Fruit fly (Drosophila melanogaster) whole organism, embryonic: ENCODE measurements around the gene CG11726.

Source experiments
- Ada2b ChIP-seq: fragments of 200-800 bp; sonication (Bioruptor generic); IDR thresholded peaks from 2 replicates; pipeline ENCODE4 v1.3.6; 2022; ENCODE audit warnings: missing biosample characterization, missing genetic modification characterization
- B-H1 ChIP-seq: fragments of 200-800 bp; sonication (Bioruptor generic); IDR thresholded peaks from 3 replicates; pipeline ENCODE4 v1.3.6; 2022; ENCODE audit warnings: missing biosample characterization, missing genetic modification characterization
- Bgb ChIP-seq: fragments of 200-800 bp; sonication (Bioruptor generic); IDR thresholded peaks from 2 replicates; pipeline ENCODE4 v1.3.6; 2022; ENCODE audit warnings: missing biosample characterization, missing genetic modification characterization; ENCODE audit not compliant: partially characterized antibody
- Blimp-1 ChIP-seq: fragments of 200-800 bp; sonication (Bioruptor generic); optimal IDR thresholded peaks from 3 replicates; lab custom pipeline; 2018; ENCODE audit warnings: missing biosample characterization, missing genetic modification characterization, mild to moderate bottlenecking, moderate library complexity, missing genetic modification reagents
- CG10462 ChIP-seq: fragments of 200-800 bp; sonication (Bioruptor generic); optimal IDR thresholded peaks from 2 replicates; lab custom pipeline; 2016; ENCODE audit warnings: missing biosample characterization, missing genetic modification characterization
- CG13424 ChIP-seq: fragments of 200-800 bp; sonication (Bioruptor generic); optimal IDR thresholded peaks from 2 replicates; lab custom pipeline; 2019; ENCODE audit warnings: missing biosample characterization, mild to moderate bottlenecking, missing genetic modification characterization, moderate library complexity
- CG15269 ChIP-seq: fragments of 200-800 bp; sonication (Bioruptor generic); optimal IDR thresholded peaks from 2 replicates; lab custom pipeline; 2018; ENCODE audit warnings: missing biosample characterization, mild to moderate bottlenecking, missing genetic modification characterization, moderate library complexity
- CG18476 ChIP-seq: fragments of 200-800 bp; sonication (Bioruptor generic); optimal IDR thresholded peaks from 2 replicates; lab custom pipeline; 2016; ENCODE audit warnings: missing biosample characterization, mild to moderate bottlenecking, missing genetic modification characterization
- CG2120 ChIP-seq: fragments of 200-800 bp; sonication (Bioruptor generic); optimal IDR thresholded peaks from 3 replicates; lab custom pipeline; 2016; ENCODE audit warnings: missing biosample characterization, missing genetic modification characterization
- CG2129 ChIP-seq: fragments of 200-800 bp; sonication (Bioruptor generic); IDR thresholded peaks from 2 replicates; pipeline ENCODE4 v1.3.6; 2022; ENCODE audit warnings: missing biosample characterization, missing genetic modification characterization; ENCODE audit not compliant: partially characterized antibody
- CG2202 ChIP-seq: fragments of 200-800 bp; sonication (Bioruptor generic); optimal IDR thresholded peaks from 2 replicates; lab custom pipeline; 2018; ENCODE audit warnings: missing biosample characterization, mild to moderate bottlenecking, missing genetic modification characterization
- CG2678 ChIP-seq: fragments of 200-800 bp; sonication (Bioruptor generic); optimal IDR thresholded peaks from 3 replicates; lab custom pipeline; 2019; ENCODE audit warnings: missing biosample characterization, mild to moderate bottlenecking, missing genetic modification characterization, moderate library complexity
- CG2712 ChIP-seq: fragments of 200-800 bp; optimal IDR thresholded peaks from 3 replicates; lab custom pipeline; 2019; ENCODE audit warnings: missing biosample characterization, mild to moderate bottlenecking, missing genetic modification characterization, moderate library complexity
- CG32532 ChIP-seq: fragments of 200-800 bp; sonication (Bioruptor generic); IDR thresholded peaks from 2 replicates; pipeline ENCODE4 v1.3.6; 2022; ENCODE audit warnings: missing biosample characterization, missing genetic modification characterization
- CG4424 ChIP-seq: fragments of 200-800 bp; sonication (Bioruptor generic); optimal IDR thresholded peaks from 3 replicates; lab custom pipeline; 2016; ENCODE audit warnings: missing biosample characterization, missing genetic modification characterization
- CG4617 ChIP-seq: fragments of 200-800 bp; sonication (Bioruptor generic); optimal IDR thresholded peaks from 3 replicates; lab custom pipeline; 2016; ENCODE audit warnings: missing biosample characterization, missing genetic modification characterization, borderline replicate concordance
- CG5953 ChIP-seq: fragments of 200-800 bp; sonication (Bioruptor generic); IDR thresholded peaks from 2 replicates; pipeline ENCODE4 v1.3.6; 2022; ENCODE audit warnings: missing biosample characterization, missing genetic modification characterization
- CG6175 ChIP-seq: fragments of 200-800 bp; sonication (Bioruptor generic); IDR thresholded peaks from 3 replicates; pipeline ENCODE4 v1.3.6; 2022; ENCODE audit warnings: missing biosample characterization, missing genetic modification characterization
- CG6272 ChIP-seq: fragments of 200-800 bp; sonication (Bioruptor generic); IDR thresholded peaks from 2 replicates; pipeline ENCODE4 v1.3.6; 2022; ENCODE audit warnings: missing biosample characterization, missing genetic modification characterization
- CG6683 ChIP-seq: fragments of 200-800 bp; sonication (Bioruptor generic); optimal IDR thresholded peaks from 2 replicates; lab custom pipeline; 2017; ENCODE audit warnings: missing biosample characterization, mild to moderate bottlenecking, missing genetic modification characterization, missing genetic modification reagents
- CG7271 ChIP-seq: fragments of 200-800 bp; sonication (Bioruptor generic); optimal IDR thresholded peaks from 2 replicates; lab custom pipeline; 2018; ENCODE audit warnings: missing biosample characterization, mild to moderate bottlenecking, missing genetic modification characterization, moderate library complexity
- D19B ChIP-seq: fragments of 200-800 bp; sonication (Bioruptor generic); optimal IDR thresholded peaks from 2 replicates; lab custom pipeline; 2017; ENCODE audit warnings: missing biosample characterization, mild to moderate bottlenecking, missing genetic modification characterization
- Dll ChIP-seq: fragments of 200-800 bp; sonication (Bioruptor generic); IDR thresholded peaks from 4 replicates; pipeline ENCODE4 v1.3.6; 2022; ENCODE audit warnings: missing biosample characterization, missing genetic modification characterization; ENCODE audit not compliant: partially characterized antibody
- E2f2 ChIP-seq: fragments of 200-800 bp; sonication (Bioruptor generic); IDR thresholded peaks from 2 replicates; pipeline ENCODE4 v1.3.6; 2022; ENCODE audit warnings: missing biosample characterization, missing genetic modification characterization
- Gsc ChIP-seq: fragments of 200-800 bp; sonication (Bioruptor generic); IDR thresholded peaks from 2 replicates; pipeline ENCODE4 v1.3.6; 2022; ENCODE audit warnings: missing biosample characterization, missing genetic modification characterization
- H2.0 ChIP-seq: fragments of 200-800 bp; sonication (Bioruptor generic); IDR thresholded peaks from 2 replicates; pipeline ENCODE4 v1.3.6; 2022; ENCODE audit warnings: missing biosample characterization, missing genetic modification characterization
- Oli ChIP-seq: fragments of 200-800 bp; sonication (Bioruptor generic); optimal IDR thresholded peaks from 2 replicates; lab custom pipeline; 2018; ENCODE audit warnings: missing biosample characterization, mild to moderate bottlenecking, missing genetic modification characterization, moderate library complexity
- Pdp1 ChIP-seq, 2 experiments: fragments of 200-800 bp; sonication (Bioruptor generic); optimal IDR thresholded peaks; 3 replicates each; lab custom pipeline; 2016; ENCODE audit warnings: missing biosample characterization in 2 of 2, missing genetic modification characterization in 2 of 2, mild to moderate bottlenecking in 1 of 2, moderate library complexity in 1 of 2
- Ptx1 ChIP-seq: fragments of 200-800 bp; sonication (Bioruptor generic); IDR thresholded peaks from 2 replicates; pipeline ENCODE4 v1.3.6; 2022; ENCODE audit warnings: missing biosample characterization, missing genetic modification characterization
- Sox102F ChIP-seq: fragments of 200-800 bp; sonication (Bioruptor generic); optimal IDR thresholded peaks from 2 replicates; lab custom pipeline; 2018; ENCODE audit warnings: missing biosample characterization, mild to moderate bottlenecking, missing genetic modification characterization, moderate library complexity
- Taf1 ChIP-seq: fragments of 200-800 bp; sonication (Bioruptor generic); IDR thresholded peaks from 2 replicates; pipeline ENCODE4 v1.3.6; 2022; ENCODE audit warnings: missing biosample characterization, missing genetic modification characterization
- al ChIP-seq: fragments of 200-800 bp; sonication (Bioruptor generic); IDR thresholded peaks from 2 replicates; pipeline ENCODE4 v1.3.6; 2022; ENCODE audit warnings: missing biosample characterization, missing genetic modification characterization
- dpn ChIP-seq, 2 experiments: fragments of 200-800 bp; sonication (Bioruptor generic); optimal IDR thresholded peaks; 3 replicates each; lab custom pipeline; 2016; ENCODE audit warnings: missing biosample characterization in 2 of 2, missing genetic modification characterization in 2 of 2
- dysf ChIP-seq: fragments of 200-800 bp; sonication (Bioruptor generic); IDR thresholded peaks from 3 replicates; pipeline ENCODE4 v1.3.6; 2022; ENCODE audit warnings: missing biosample characterization, missing genetic modification characterization
- fru ChIP-seq: fragments of >200 bp; optimal IDR thresholded peaks from 2 replicates; lab custom pipeline; 2017
- gcm2 ChIP-seq: fragments of 200-800 bp; sonication (Bioruptor generic); optimal IDR thresholded peaks from 2 replicates; lab custom pipeline; 2016; ENCODE audit warnings: missing biosample characterization, missing genetic modification characterization
- gem ChIP-seq: fragments of 200-800 bp; sonication (Bioruptor generic); optimal IDR thresholded peaks from 2 replicates; lab custom pipeline; 2019; ENCODE audit warnings: missing biosample characterization, mild to moderate bottlenecking, missing genetic modification characterization, moderate library complexity
- gro ChIP-seq: fragments of 200-800 bp; sonication (Bioruptor generic); optimal IDR thresholded peaks from 2 replicates; lab custom pipeline; 2016; ENCODE audit warnings: missing biosample characterization, missing genetic modification characterization
- lab ChIP-seq: fragments of 200-800 bp; sonication (Bioruptor generic); optimal IDR thresholded peaks from 3 replicates; lab custom pipeline; 2017; ENCODE audit warnings: missing biosample characterization, missing genetic modification characterization, mild to moderate bottlenecking, moderate library complexity, missing genetic modification reagents
- lmd ChIP-seq: fragments of 200-800 bp; sonication (Bioruptor generic); IDR thresholded peaks from 2 replicates; pipeline ENCODE4 v1.3.6; 2022; ENCODE audit warnings: missing biosample characterization, missing genetic modification characterization
- mirr ChIP-seq: fragments of 200-800 bp; sonication (Bioruptor generic); optimal IDR thresholded peaks from 3 replicates; lab custom pipeline; 2018; ENCODE audit warnings: missing biosample characterization, mild to moderate bottlenecking, missing genetic modification characterization
- nom ChIP-seq: fragments of 200-800 bp; sonication (Bioruptor generic); optimal IDR thresholded peaks from 2 replicates; lab custom pipeline; 2017; ENCODE audit warnings: missing biosample characterization, missing genetic modification characterization, mild to moderate bottlenecking, moderate library complexity, missing genetic modification reagents
- onecut ChIP-seq: fragments of 200-800 bp; sonication (Bioruptor generic); IDR thresholded peaks from 2 replicates; pipeline ENCODE4 v1.3.6; 2022; ENCODE audit warnings: missing biosample characterization, missing genetic modification characterization
- psq ChIP-seq: fragments of 200-800 bp; sonication (Bioruptor generic); optimal IDR thresholded peaks from 2 replicates; lab custom pipeline; 2017; ENCODE audit warnings: missing biosample characterization, missing genetic modification characterization
- so ChIP-seq: fragments of 200-800 bp; sonication (Bioruptor generic); IDR thresholded peaks from 3 replicates; pipeline ENCODE4 v1.3.6; 2022; ENCODE audit warnings: missing biosample characterization, missing genetic modification characterization
- sob ChIP-seq: fragments of 200-800 bp; sonication (Bioruptor generic); IDR thresholded peaks from 2 replicates; pipeline ENCODE4 v1.3.6; 2022; ENCODE audit warnings: missing biosample characterization, missing genetic modification characterization
- stc ChIP-seq: fragments of 200-800 bp; sonication (Bioruptor generic); IDR thresholded peaks from 2 replicates; pipeline ENCODE4 v1.3.6; 2022; ENCODE audit warnings: missing biosample characterization, missing genetic modification characterization
- stwl ChIP-seq: fragments of 200-800 bp; sonication (Bioruptor generic); optimal IDR thresholded peaks from 3 replicates; lab custom pipeline; 2018; ENCODE audit warnings: missing biosample characterization, mild to moderate bottlenecking, missing genetic modification characterization, moderate library complexity
- tap ChIP-seq: fragments of 200-800 bp; optimal IDR thresholded peaks from 3 replicates; lab custom pipeline; 2019; ENCODE audit warnings: missing biosample characterization, mild to moderate bottlenecking, missing genetic modification characterization, moderate library complexity
- ttk ChIP-seq: fragments of 200-800 bp; sonication (Bioruptor generic); IDR thresholded peaks from 2 replicates; pipeline ENCODE4 v2.1.2; 2022; ENCODE audit warnings: missing biosample characterization, missing genetic modification characterization
- zfh1 ChIP-seq: fragments of 200-800 bp; sonication (Bioruptor generic); IDR thresholded peaks from 3 replicates; pipeline ENCODE4 v1.3.6; 2022; ENCODE audit warnings: missing biosample characterization, missing genetic modification characterization

The CG11726 gene

DNA sequence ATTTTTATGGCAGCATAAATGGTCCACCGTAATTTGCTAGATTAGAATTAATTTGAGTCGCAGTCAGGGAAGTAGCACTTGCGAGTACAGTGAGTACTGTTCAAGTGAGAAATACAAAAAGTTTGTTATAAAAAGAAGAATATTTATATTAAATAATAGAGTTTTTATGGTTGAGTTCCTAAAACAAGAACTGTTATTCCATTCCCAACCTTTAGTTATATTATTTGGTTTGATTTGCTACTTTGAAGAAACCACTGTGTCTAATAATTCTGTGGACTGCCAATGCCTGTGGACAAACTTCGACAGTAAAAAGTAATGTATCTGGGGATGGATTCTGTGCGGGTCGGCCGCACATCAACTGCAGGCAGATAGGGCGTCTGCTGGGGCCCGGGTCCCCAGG is 26.7 kb upstream of the CG11726 start (continued):
- TF ChIP-seq Taf1 (no peak), CG2678 (tag; lab: Kevin White, UChicago) (peak; percentile 69), Pdp1 (GFP tag; optimal IDR thresholded peaks at IDR 0.05; lab: Kevin White, UChicago) (peak in 1 of 2 experiments; percentile 19), CG32532 (no peak; the same call in 1 of the 2 replicates), Blimp-1 (peak; percentile 12), E2f2 (GFP tag; lab: Robert Waterston, UW) (0 out of 2 replicates have a peak, but pooled peaks have one; percentile 10), CG4424 (GFP tag; lab: Kevin White, UChicago) (no peak), Gsc (GFP tag; lab: Robert Waterston, UW) (no peak), B-H1 (GFP tag; lab: Robert Waterston, UW) (no peak; the same call in 2 of the 3 replicates), CG13424 (tag; lab: Kevin White, UChicago) (peak; percentile 28), lab (GFP tag; lab: Kevin White, UChicago) (peak; percentile 45), zfh1 (0 out of 3 replicates have a peak, but pooled peaks have one; percentile 61), Ada2b (GFP tag; lab: Robert Waterston, UW) (peak; percentile 56), CG10462 (GFP tag; lab: Kevin White, UChicago) (no peak), psq (GFP tag; lab: Kevin White, UChicago) (no peak), CG6683 (GFP tag; lab: Kevin White, UChicago) (no peak), D19B (GFP tag; lab: Kevin White, UChicago) (peak; percentile 21), Dll (GFP tag; lab: Robert Waterston, UW) (no peak), mirr (GFP tag; lab: Kevin White, UChicago) (no peak), gem (tag; lab: Kevin White, UChicago) (peak; percentile 43), lmd (GFP tag; lab: Robert Waterston, UW) (peak; percentile 29; the same call in 1 of the 2 replicates), H2.0 (GFP tag; lab: Robert Waterston, UW) (peak; percentile 54), ttk (GFP tag; lab: Robert Waterston, UW) (peak; percentile 62), fru (lab: Kevin White, UChicago) (no peak), so (GFP tag; lab: Robert Waterston, UW) (peak; percentile 47; the same call in 1 of the 3 replicates), CG6175 (GFP tag; lab: Robert Waterston, UW) (no peak), dpn (GFP tag; optimal IDR thresholded peaks at IDR 0.05; lab: Kevin White, UChicago) (no peak), CG2120 (GFP tag; lab: Kevin White, UChicago) (peak; percentile 18), CG6272 (peak; percentile 17; the same call in 1 of the 2 replicates), CG15269 (peak; percentile 2), sob (GFP tag; lab: Robert Waterston, UW) (peak; percentile 32; the same call in 1 of the 2 replicates), Bgb (GFP tag; lab: Robert Waterston, UW) (no peak), CG7271 (tag; lab: Kevin White, UChicago) (no peak), dysf (peak; percentile 27; the same call in 1 of the 3 replicates), stwl (tag; lab: Kevin White, UChicago) (no peak), Sox102F (GFP tag; lab: Kevin White, UChicago) (peak; percentile 14), gro (GFP tag; lab: Kevin White, UChicago) (no peak), stc (peak; percentile 19; the same call in 1 of the 2 replicates), Oli (peak; percentile 30), al (0 out of 2 replicates have a peak, but pooled peaks have one; percentile 9), onecut (GFP tag; lab: Robert Waterston, UW) (peak; percentile 7; the same call in 1 of the 2 replicates), CG2202 (tag; lab: Kevin White, UChicago) (no peak), gcm2 (GFP tag; lab: Kevin White, UChicago) (no peak), CG5953 (no peak), CG2129 (no peak), CG2712 (tag; lab: Kevin White, UChicago) (peak; percentile 50), CG4617 (GFP tag; lab: Kevin White, UChicago) (no peak), Ptx1 (peak; percentile 66), nom (GFP tag; lab: Kevin White, UChicago) (no peak), tap (tag; lab: Kevin White, UChicago) (peak; percentile 29), CG18476 (no peak)
